Worm (Caenorhabditis elegans): Measurements from ENCODE around the gene ubxn-5.

- no peak for TF ChIP-seq aly-2 (tag; optimal IDR thresholded peaks at IDR 0.05)
- no peak for TF ChIP-seq nhr-11 (tag; optimal IDR thresholded peaks at IDR 0.05)
- TF ChIP-seq zag-1 (tag; optimal IDR thresholded peaks at IDR 0.05): no peak
- no peak for TF ChIP-seq unc-62 (GFP tag; optimal IDR thresholded peaks at IDR 0.05)
- no peak for TF ChIP-seq hpl-2 (GFP tag; optimal IDR thresholded peaks at IDR 0.05)
- no peak for TF ChIP-seq mab-9 (GFP tag; IDR thresholded peaks at IDR 0.05)
- TF ChIP-seq C16A3.4 (tag; optimal IDR thresholded peaks at IDR 0.05): no peak
- no peak for TF ChIP-seq ama-1 (optimal IDR thresholded peaks at IDR 0.05)
- no peak for TF ChIP-seq lin-15B (tag; optimal IDR thresholded peaks at IDR 0.05)
- TF ChIP-seq nhr-12 (tag; optimal IDR thresholded peaks at IDR 0.05): no peak
- TF ChIP-seq fos-1 (tag; optimal IDR thresholded peaks at IDR 0.05): no peak
- TF ChIP-seq snpc-4 (tag; optimal IDR thresholded peaks at IDR 0.05): no peak
- no peak for TF ChIP-seq alr-1 (tag; optimal IDR thresholded peaks at IDR 0.05; ENCODE audit: borderline replicate concordance)
Observed at ce11 chrII:10252048-10252447, 17.8 kb upstream of the ubxn-5 start.

Measured in whole organism, L1 larva.